Worm (Caenorhabditis elegans) whole organism, L1 larva: ENCODE data around the gene srv-8.
A peak's percentile ranks its signal among the peaks of the same experiment; 100 is the strongest.

ENCODE experiments used
- C16A3.4 ChIP-seq: fragments of 150-350 bp; optimal IDR thresholded peaks from 2 replicates; lab custom pipeline; 2014; ENCODE audit warnings: missing biosample characterization, missing genetic modification characterization
- F16B12.6 ChIP-seq: fragments of 150-350 bp; optimal IDR thresholded peaks from 2 replicates; lab custom pipeline; 2014; ENCODE audit warnings: missing biosample characterization, missing genetic modification characterization
- alr-1 ChIP-seq: fragments of 200-800 bp; sonication (Bioruptor generic); optimal IDR thresholded peaks from 2 replicates; lab custom pipeline; 2018; ENCODE audit warnings: borderline replicate concordance, mild to moderate bottlenecking, missing genetic modification characterization, missing compliant biosample characterization
- blmp-1 ChIP-seq: fragments of 150-350 bp; optimal IDR thresholded peaks from 2 replicates; lab custom pipeline; 2014; ENCODE audit warnings: missing biosample characterization, missing genetic modification characterization
- ceh-82 ChIP-seq, 3 experiments: fragments of 150-350 bp in 1 of 3; sonication (generic microtip) in 2 of 3; optimal IDR thresholded peaks; 2 replicates each; lab custom pipeline; 2014 to 2017; ENCODE audit warnings: missing biosample characterization in 3 of 3, missing genetic modification characterization in 3 of 3
- ceh-88 ChIP-seq: fragments of 200-800 bp; sonication (Bioruptor generic); IDR thresholded peaks from 2 replicates; pipeline ENCODE4 v1.3.6; 2022; ENCODE audit warnings: missing genetic modification characterization, missing compliant biosample characterization
- dpl-1 ChIP-seq, 3 experiments: fragments of 150-350 bp in 2 of 3; sonication (generic microtip) in 1 of 3; optimal IDR thresholded peaks; 2 replicates each; lab custom pipeline; 2014 to 2017; ENCODE audit warnings: missing biosample characterization in 3 of 3, missing genetic modification characterization in 3 of 3, missing genetic modification reagents in 3 of 3
- dsc-1 ChIP-seq: sonication (generic microtip); optimal IDR thresholded peaks from 2 replicates; lab custom pipeline; 2016; ENCODE audit warnings: mild to moderate bottlenecking, missing genetic modification characterization, missing compliant biosample characterization
- efl-1 ChIP-seq, 4 experiments: fragments of 150-350 bp; optimal IDR thresholded peaks in 3 of 4; peaks in 1 of 4; 1 replicate in 1 of 4; 2 replicates in 3 of 4; lab custom pipeline; 2014; ENCODE audit warnings: missing biosample characterization in 2 of 4, missing genetic modification characterization in 2 of 4, missing genetic modification reagents in 2 of 4
- egl-13 ChIP-seq: sonication (generic microtip); optimal IDR thresholded peaks from 2 replicates; lab custom pipeline; 2016; ENCODE audit warnings: missing genotype, missing genetic modification reagents, missing genetic modification characterization, missing compliant biosample characterization
- egl-27 ChIP-seq, 2 experiments: fragments of 150-350 bp in 1 of 2; sonication (generic microtip); optimal IDR thresholded peaks; 3 replicates each; lab custom pipeline; 2017 to 2018; ENCODE audit warnings: missing biosample characterization in 2 of 2, missing genetic modification characterization in 2 of 2, missing genetic modification reagents in 2 of 2
- elt-3 ChIP-seq, 6 experiments: fragments of 150-350 bp in 1 of 6; sonication (generic microtip); optimal IDR thresholded peaks; 2 replicates each; lab custom pipeline; 2017 to 2018; ENCODE audit warnings: missing biosample characterization in 6 of 6, missing genetic modification characterization in 6 of 6, inconsistent platforms in 1 of 6
- hpl-2 ChIP-seq: fragments of 150-350 bp; optimal IDR thresholded peaks from 2 replicates; lab custom pipeline; 2014; ENCODE audit warnings: missing biosample characterization, missing genetic modification reagents, missing genetic modification characterization
- isw-1 ChIP-seq: fragments of 200-800 bp; sonication (Bioruptor generic); IDR thresholded peaks from 2 replicates; pipeline ENCODE4 v1.3.6; 2022; ENCODE audit warnings: missing genetic modification characterization, missing compliant biosample characterization
- lin-13 ChIP-seq: fragments of 150-350 bp; optimal IDR thresholded peaks from 2 replicates; lab custom pipeline; 2014; ENCODE audit warnings: missing biosample characterization, missing genetic modification reagents, missing genetic modification characterization
- lin-14 ChIP-seq: fragments of 200-800 bp; sonication (Bioruptor generic); optimal IDR thresholded peaks from 2 replicates; lab custom pipeline; 2018; ENCODE audit warnings: mild to moderate bottlenecking, missing genetic modification characterization, moderate library complexity, missing compliant biosample characterization
- lin-35 ChIP-seq, 2 experiments: fragments of 150-350 bp; optimal IDR thresholded peaks; 2 replicates each; lab custom pipeline; 2014; ENCODE audit warnings: missing biosample characterization in 2 of 2, missing genetic modification characterization in 2 of 2, missing genetic modification reagents in 2 of 2
- lin-39 ChIP-seq: fragments of 150-350 bp; optimal IDR thresholded peaks from 2 replicates; lab custom pipeline; 2014; ENCODE audit warnings: missing biosample characterization, missing genetic modification reagents, missing genetic modification characterization
- lir-3 ChIP-seq: sonication (generic microtip); optimal IDR thresholded peaks from 2 replicates; lab custom pipeline; 2016; ENCODE audit warnings: mild to moderate bottlenecking, missing genetic modification characterization, moderate library complexity, missing compliant biosample characterization; ENCODE audit not compliant: poor library complexity
- lsy-2 ChIP-seq, 2 experiments: fragments of 150-350 bp; optimal IDR thresholded peaks; 2 replicates each; lab custom pipeline; 2014; ENCODE audit warnings: missing biosample characterization in 2 of 2, missing genetic modification characterization in 2 of 2
- mab-9 ChIP-seq: fragments of 200-800 bp; sonication (Bioruptor generic); IDR thresholded peaks from 2 replicates; pipeline ENCODE4 v1.3.6; 2022; ENCODE audit warnings: missing genetic modification reagents, missing genetic modification characterization, missing compliant biosample characterization
- mdl-1 ChIP-seq, 2 experiments: fragments of 150-350 bp; optimal IDR thresholded peaks; 2 replicates each; lab custom pipeline; 2014 to 2017; ENCODE audit warnings: missing biosample characterization in 2 of 2, missing genetic modification characterization in 2 of 2, inconsistent platforms in 1 of 2
- mef-2 ChIP-seq: fragments of 150-350 bp; optimal IDR thresholded peaks from 2 replicates; lab custom pipeline; 2014; ENCODE audit warnings: missing biosample characterization, missing genetic modification characterization
- nhr-20 ChIP-seq: sonication (generic microtip); optimal IDR thresholded peaks from 2 replicates; lab custom pipeline; 2016; ENCODE audit warnings: mild to moderate bottlenecking, missing genetic modification characterization, missing compliant biosample characterization
- nhr-28 ChIP-seq: fragments of 150-350 bp; optimal IDR thresholded peaks from 2 replicates; lab custom pipeline; 2014; ENCODE audit warnings: missing biosample characterization, missing genetic modification characterization
- nhr-71 ChIP-seq: sonication (generic microtip); optimal IDR thresholded peaks from 2 replicates; lab custom pipeline; 2016; ENCODE audit warnings: mild to moderate bottlenecking, missing genetic modification characterization, moderate library complexity, missing compliant biosample characterization
- nhr-85 ChIP-seq: sonication (generic microtip); peaks from one replicate; lab custom pipeline; 2016; ENCODE audit warnings: missing genetic modification characterization, inconsistent platforms, missing compliant biosample characterization
- nhr-90 ChIP-seq: sonication (generic microtip); optimal IDR thresholded peaks from 2 replicates; lab custom pipeline; 2016; ENCODE audit warnings: mild to moderate bottlenecking, missing genetic modification characterization, missing compliant biosample characterization; ENCODE audit not compliant: poor library complexity
- pag-3 ChIP-seq: sonication (generic microtip); optimal IDR thresholded peaks from 2 replicates; lab custom pipeline; 2017; ENCODE audit warnings: missing genetic modification characterization, mild to moderate bottlenecking, missing compliant biosample characterization, antibody characterized with exemption, borderline replicate concordance; ENCODE audit not compliant: insufficient read depth
- rnt-1 ChIP-seq: sonication (generic microtip); optimal IDR thresholded peaks from 2 replicates; lab custom pipeline; 2016; ENCODE audit warnings: mild to moderate bottlenecking, missing genetic modification characterization, moderate library complexity, missing compliant biosample characterization
- snpc-4 ChIP-seq: fragments of 150-350 bp; optimal IDR thresholded peaks from 2 replicates; lab custom pipeline; 2014; ENCODE audit warnings: missing biosample characterization, missing genetic modification characterization
- snu-23 ChIP-seq: sonication (generic microtip); optimal IDR thresholded peaks from 2 replicates; lab custom pipeline; 2016; ENCODE audit warnings: missing genetic modification characterization, missing compliant biosample characterization
- sox-4 ChIP-seq: sonication (generic microtip); optimal IDR thresholded peaks from 2 replicates; lab custom pipeline; 2016; ENCODE audit warnings: missing genetic modification characterization, missing compliant biosample characterization
- sup-37 ChIP-seq: fragments of 200-800 bp; sonication (Bioruptor generic); optimal IDR thresholded peaks from 2 replicates; lab custom pipeline; 2018; ENCODE audit warnings: mild to moderate bottlenecking, missing genetic modification characterization, missing compliant biosample characterization
- tbx-2 ChIP-seq: sonication (generic microtip); optimal IDR thresholded peaks from 2 replicates; lab custom pipeline; 2016; ENCODE audit warnings: missing genetic modification characterization, missing compliant biosample characterization
- tlp-1 ChIP-seq: fragments of 150-350 bp; optimal IDR thresholded peaks from 2 replicates; lab custom pipeline; 2014; ENCODE audit warnings: missing biosample characterization, missing genetic modification characterization
- unc-130 ChIP-seq: fragments of 150-350 bp; optimal IDR thresholded peaks from 2 replicates; lab custom pipeline; 2017; ENCODE audit warnings: missing biosample characterization, missing genetic modification characterization, inconsistent platforms
- unc-30 ChIP-seq: sonication (generic microtip); optimal IDR thresholded peaks from 2 replicates; lab custom pipeline; 2017; ENCODE audit warnings: missing biosample characterization, missing genetic modification characterization
- unc-86 ChIP-seq: sonication (generic microtip); optimal IDR thresholded peaks from 2 replicates; lab custom pipeline; 2016; ENCODE audit warnings: missing genetic modification characterization, missing compliant biosample characterization
- unc-98 ChIP-seq: fragments of 200-800 bp; sonication (Bioruptor generic); IDR thresholded peaks from 2 replicates; pipeline ENCODE4 v1.3.6; 2022; ENCODE audit warnings: missing genetic modification characterization, missing compliant biosample characterization
- vab-15 ChIP-seq: sonication (generic microtip); optimal IDR thresholded peaks from 2 replicates; lab custom pipeline; 2017; ENCODE audit warnings: missing genotype, mild to moderate bottlenecking, missing genetic modification characterization, missing compliant biosample characterization
- ztf-4 ChIP-seq: fragments of 150-350 bp; optimal IDR thresholded peaks from 2 replicates; lab custom pipeline; 2014; ENCODE audit warnings: missing biosample characterization, missing genetic modification characterization

Gene srv-8

ce11 chrV:13457858-13458257 is 37.3 kb upstream of the srv-8 start, which contains the start of gene F25H9.2:
Gene F25H9.2 (plus strand): TSS chrV:13458083.
- peak; percentile 90 for TF ChIP-seq F16B12.6 (tag; lab: Kevin White, UChicago)
- TF ChIP-seq lin-35 (GFP tag; optimal IDR thresholded peaks at IDR 0.05; lab: Kevin White, UChicago) = peak; percentile 26 to 59
- TF ChIP-seq rnt-1 = peak; percentile 29
- peak in 2 of 3 experiments; percentile 55 to 61 for TF ChIP-seq dpl-1 (GFP tag; optimal IDR thresholded peaks at IDR 0.05; lab: Kevin White, UChicago)
- peak; percentile 25 for TF ChIP-seq nhr-71
- peak; percentile 5 to 37 for TF ChIP-seq efl-1 (optimal IDR thresholded peaks at IDR 0.05; lab: Kevin White, UChicago)
- TF ChIP-seq efl-1 (GFP tag; optimal IDR thresholded peaks at IDR 0.05 in 1 of 2; lab: Kevin White, UChicago) = peak; percentile 36 to 43
- no peak for TF ChIP-seq ceh-88 (GFP tag; lab: Robert Waterston, UW)
- peak in 1 of 3 experiments; percentile 8 for TF ChIP-seq ceh-82 (tag; optimal IDR thresholded peaks at IDR 0.05; lab: Kevin White, UChicago)
- TF ChIP-seq unc-130 = peak; percentile 47
- TF ChIP-seq snu-23 (GFP tag; lab: Kevin White, UChicago) = peak; percentile 47
- no peak for TF ChIP-seq tbx-2 (tag; lab: Kevin White, UChicago)
- no peak for TF ChIP-seq lin-13 (GFP tag; lab: Kevin White, UChicago)
- TF ChIP-seq C16A3.4 = peak; percentile 46
- peak; percentile 20 to 45 for TF ChIP-seq lsy-2 (tag; optimal IDR thresholded peaks at IDR 0.05; lab: Kevin White, UChicago)
- peak in 1 of 2 experiments; percentile 2 for TF ChIP-seq mdl-1 (tag; optimal IDR thresholded peaks at IDR 0.05; lab: Kevin White, UChicago)
- peak; percentile 26 for TF ChIP-seq blmp-1 (tag; lab: Kevin White, UChicago)
- no peak for TF ChIP-seq nhr-90 (tag; lab: Kevin White, UChicago)
- no peak for TF ChIP-seq tlp-1

- TF ChIP-seq unc-130 (no peak), nhr-71 (no peak), lsy-2 (tag; optimal IDR thresholded peaks at IDR 0.05; lab: Kevin White, UChicago) (no peak), lir-3 (tag; lab: Kevin White, UChicago) (no peak), efl-1 (optimal IDR thresholded peaks at IDR 0.05; lab: Kevin White, UChicago) (no peak), efl-1 (GFP tag; optimal IDR thresholded peaks at IDR 0.05 in 1 of 2; lab: Kevin White, UChicago) (no peak), ceh-82 (tag; optimal IDR thresholded peaks at IDR 0.05; lab: Kevin White, UChicago) (no peak), lin-39 (no peak), nhr-28 (tag; lab: Kevin White, UChicago) (no peak), elt-3 (tag; optimal IDR thresholded peaks at IDR 0.05; lab: Kevin White, UChicago) (no peak)
Observed at ce11 chrV:13455448-13455847, 34.9 kb upstream of the srv-8 start, which contains the start of gene lurp-3. Gene lurp-3 (plus strand): TSS chrV:13455748.

ce11 chrV:13453334-13453733 is 32.8 kb upstream of the srv-8 start, which contains the start of gene lurp-2:
Gene lurp-2 (plus strand): TSS chrV:13453634.
- TF ChIP-seq F16B12.6 (tag; lab: Kevin White, UChicago) (no peak), mef-2 (tag; lab: Kevin White, UChicago) (no peak), lir-3 (tag; lab: Kevin White, UChicago) (no peak), lin-14 (GFP tag; lab: Kevin White, UChicago) (no peak), unc-86 (tag; lab: Kevin White, UChicago) (no peak), lsy-2 (tag; optimal IDR thresholded peaks at IDR 0.05; lab: Kevin White, UChicago) (no peak), nhr-90 (tag; lab: Kevin White, UChicago) (no peak), pag-3 (tag; lab: Kevin White, UChicago) (no peak), unc-130 (no peak), unc-30 (no peak), hpl-2 (no peak), unc-98 (GFP tag; lab: Robert Waterston, UW) (no peak)

ce11 chrV:13445229-13445949 is 24.8 kb upstream of the srv-8 start, which contains the start of gene Y2H9A.4:
Gene Y2H9A.4 (plus strand): TSS chrV:13445899.
- no peak for TF ChIP-seq egl-13 (tag; lab: Kevin White, UChicago)
- no peak for TF ChIP-seq lin-35 (GFP tag; optimal IDR thresholded peaks at IDR 0.05; lab: Kevin White, UChicago)
- TF ChIP-seq efl-1 (optimal IDR thresholded peaks at IDR 0.05; lab: Kevin White, UChicago) = peak in 1 of 2 experiments; percentile 4
- no peak for TF ChIP-seq efl-1 (GFP tag; optimal IDR thresholded peaks at IDR 0.05 in 1 of 2; lab: Kevin White, UChicago)
- TF ChIP-seq dsc-1 (tag; lab: Kevin White, UChicago) = no peak
- peak; percentile 13 for TF ChIP-seq rnt-1
- TF ChIP-seq isw-1 (GFP tag; lab: Robert Waterston, UW) = no peak
- peak; percentile 46 for TF ChIP-seq nhr-20
- no peak for TF ChIP-seq mab-9
- peak; percentile 49 for TF ChIP-seq snu-23 (GFP tag; lab: Kevin White, UChicago)
- peak; percentile 5 to 37 for TF ChIP-seq lsy-2 (tag; optimal IDR thresholded peaks at IDR 0.05; lab: Kevin White, UChicago)
- peak; percentile 80 for TF ChIP-seq nhr-85 (tag; lab: Kevin White, UChicago)
- TF ChIP-seq sox-4 (tag; lab: Kevin White, UChicago) = no peak
- TF ChIP-seq vab-15 = no peak
- no peak for TF ChIP-seq sup-37
- no peak for TF ChIP-seq unc-30
- TF ChIP-seq alr-1 (tag; lab: Kevin White, UChicago) = no peak
- no peak for TF ChIP-seq egl-27 (tag; optimal IDR thresholded peaks at IDR 0.05; lab: Kevin White, UChicago)
- no peak for TF ChIP-seq elt-3 (tag; optimal IDR thresholded peaks at IDR 0.05; lab: Kevin White, UChicago)
- TF ChIP-seq snpc-4 (tag; lab: Kevin White, UChicago) = no peak
- no peak for TF ChIP-seq ztf-4
